Worm (Caenorhabditis elegans) whole organism, late embryonic: ENCODE data around the gene fip-4.

ENCODE experiments used
- ceh-19 ChIP-seq: fragments of 200-800 bp; sonication (Bioruptor generic); optimal IDR thresholded peaks from 2 replicates; lab custom pipeline; 2018; ENCODE audit warnings: mild to moderate bottlenecking, missing genetic modification characterization, missing compliant biosample characterization
- ceh-22 ChIP-seq: sonication (generic microtip); optimal IDR thresholded peaks from 2 replicates; lab custom pipeline; 2017; ENCODE audit warnings: missing biosample characterization, missing genetic modification characterization
- elt-2 ChIP-seq: sonication (generic microtip); optimal IDR thresholded peaks from 2 replicates; lab custom pipeline; 2016; ENCODE audit warnings: missing genetic modification reagents, missing genetic modification characterization, missing compliant biosample characterization
- fax-1 ChIP-seq: sonication (generic microtip); optimal IDR thresholded peaks from 2 replicates; lab custom pipeline; 2016; ENCODE audit warnings: missing genotype, missing genetic modification characterization, missing compliant biosample characterization
- pag-3 ChIP-seq: sonication (generic microtip); optimal IDR thresholded peaks from 2 replicates; lab custom pipeline; 2016; ENCODE audit warnings: missing compliant biosample characterization, missing genetic modification characterization, borderline replicate concordance
- pha-4 ChIP-seq: fragments of 150-350 bp; optimal IDR thresholded peaks from 2 replicates; lab custom pipeline; 2018; ENCODE audit warnings: missing biosample characterization, missing genetic modification reagents, missing genetic modification characterization
- ttx-3 ChIP-seq: sonication (generic microtip); optimal IDR thresholded peaks from 2 replicates; lab custom pipeline; 2016; ENCODE audit warnings: missing genetic modification reagents, missing genetic modification characterization, missing compliant biosample characterization

- TF ChIP-seq ceh-22, result no peak
- no peak for TF ChIP-seq ceh-19 (GFP tag; lab: Kevin White, UChicago)
- no peak for TF ChIP-seq fax-1
- TF ChIP-seq elt-2 (tag; lab: Kevin White, UChicago), result no peak
- no peak for TF ChIP-seq pha-4
- no peak for TF ChIP-seq pag-3 (tag; lab: Kevin White, UChicago)
- no peak for TF ChIP-seq ttx-3 (tag; lab: Kevin White, UChicago)
These were observed 15.3 kb upstream of the fip-4 start for ce11 chrV:8626406-8626805.
